Worm (Caenorhabditis elegans): Measurements from ENCODE around the gene F57B9.3.

F57B9.3 gene

DNA sequence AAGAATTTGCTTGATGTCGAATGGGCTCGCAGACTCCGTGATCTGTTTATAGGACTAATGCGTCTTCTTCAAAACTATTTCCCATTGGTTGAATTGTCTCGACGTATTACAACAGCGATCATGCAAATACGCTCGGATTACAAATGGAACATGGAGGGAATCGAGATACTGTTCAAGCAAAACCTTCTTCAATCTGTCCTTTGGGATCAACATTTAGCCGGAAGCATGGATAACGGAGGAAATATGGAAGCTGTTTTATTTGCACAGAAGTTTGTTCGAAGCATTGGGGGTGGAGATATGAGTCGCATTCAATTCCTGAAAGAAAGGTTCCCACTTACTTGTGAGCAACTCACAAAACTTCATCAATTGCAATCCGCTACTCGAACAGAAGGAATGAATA, 16.1 kb downstream of the F57B9.3 start:
- TF ChIP-seq bed-3 (GFP tag; optimal IDR thresholded peaks at IDR 0.05) (no peak), mab-5 (tag; optimal IDR thresholded peaks at IDR 0.05) (no peak), ces-1 (GFP tag; optimal IDR thresholded peaks at IDR 0.05) (no peak), unc-120 (tag; optimal IDR thresholded peaks at IDR 0.05; ENCODE audit: poor library complexity, severe bottlenecking) (no peak), ham-2 (GFP tag; optimal IDR thresholded peaks at IDR 0.05) (no peak), lin-32 (GFP tag; optimal IDR thresholded peaks at IDR 0.05) (no peak), sptf-1 (tag; optimal IDR thresholded peaks at IDR 0.05) (no peak), hlh-1 (tag; optimal IDR thresholded peaks at IDR 0.05) (no peak), ceh-39 (tag; optimal IDR thresholded peaks at IDR 0.05) (no peak), zip-8 (tag; optimal IDR thresholded peaks at IDR 0.05) (no peak), sem-2 (GFP tag; optimal IDR thresholded peaks at IDR 0.05) (no peak), snpc-4 (tag; optimal IDR thresholded peaks at IDR 0.05) (no peak), mep-1 (tag; optimal IDR thresholded peaks at IDR 0.05) (no peak), lin-13 (tag; optimal IDR thresholded peaks at IDR 0.05) (no peak), unc-62 (GFP tag; optimal IDR thresholded peaks at IDR 0.05) (no peak), nhr-2 (tag; optimal IDR thresholded peaks at IDR 0.05) (no peak), cnd-1 (tag; optimal IDR thresholded peaks at IDR 0.05) (no peak), ztf-11 (tag; optimal IDR thresholded peaks at IDR 0.05) (no peak)

DNA sequence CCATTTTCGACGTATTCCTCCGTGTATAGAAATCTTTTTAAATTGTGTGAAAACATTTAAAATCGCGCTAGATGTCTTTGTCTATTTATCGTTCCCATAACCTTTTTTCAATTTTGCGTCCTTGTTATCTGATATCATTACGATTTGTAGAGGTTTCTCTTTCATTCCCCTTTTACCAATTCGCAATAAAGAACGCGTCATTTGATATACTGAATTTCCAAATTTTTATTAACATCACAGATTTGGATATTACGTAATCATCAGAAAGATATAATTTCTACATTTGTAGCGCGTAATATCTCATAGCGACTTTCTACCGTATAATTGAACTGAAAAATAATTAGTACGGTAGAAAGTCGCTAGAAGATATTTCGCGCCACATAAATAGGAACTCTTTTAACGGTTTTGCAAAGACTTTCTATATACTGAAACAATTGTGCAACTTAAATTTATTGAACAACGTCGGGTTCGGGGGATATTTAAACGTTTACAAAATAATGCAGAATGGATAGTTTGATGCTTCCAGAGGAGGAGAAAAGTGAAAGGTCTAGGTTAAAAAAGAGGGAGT, 19.1 kb downstream of the F57B9.3 start:
- TF ChIP-seq unc-39 (tag; optimal IDR thresholded peaks at IDR 0.05) (no peak), zip-8 (tag; optimal IDR thresholded peaks at IDR 0.05) (peak; percentile 91)

DNA sequence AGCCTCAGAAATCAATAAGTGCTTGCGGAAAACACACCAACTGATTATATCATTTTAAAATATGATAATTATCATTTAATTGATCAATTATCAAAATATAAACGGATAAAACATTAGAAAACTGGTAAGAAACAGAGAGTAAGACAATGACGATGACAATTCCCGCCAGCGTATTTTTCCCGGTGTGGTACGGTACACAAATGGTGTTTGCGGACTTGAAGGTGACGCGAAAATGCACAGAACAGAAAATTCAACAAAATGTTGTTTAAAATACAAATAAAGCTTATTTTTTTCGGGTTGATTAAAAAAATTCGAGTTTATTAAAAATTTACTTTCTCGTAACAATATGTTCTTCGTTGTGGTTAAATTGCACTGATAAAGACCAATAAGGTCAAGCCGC, 21.5 kb downstream of the F57B9.3 start:
- peak; percentile 46 for TF ChIP-seq mep-1 (tag; optimal IDR thresholded peaks at IDR 0.05)
- TF ChIP-seq ham-2 (GFP tag; optimal IDR thresholded peaks at IDR 0.05), result no peak
- TF ChIP-seq lsy-2 (tag; optimal IDR thresholded peaks at IDR 0.05), result peak; percentile 97
- TF ChIP-seq elt-3 (tag; optimal IDR thresholded peaks at IDR 0.05), result no peak
- TF ChIP-seq sptf-1 (tag; optimal IDR thresholded peaks at IDR 0.05), result peak; percentile 18
- peak; percentile 31 for TF ChIP-seq ceh-43 (GFP tag; optimal IDR thresholded peaks at IDR 0.05)

DNA sequence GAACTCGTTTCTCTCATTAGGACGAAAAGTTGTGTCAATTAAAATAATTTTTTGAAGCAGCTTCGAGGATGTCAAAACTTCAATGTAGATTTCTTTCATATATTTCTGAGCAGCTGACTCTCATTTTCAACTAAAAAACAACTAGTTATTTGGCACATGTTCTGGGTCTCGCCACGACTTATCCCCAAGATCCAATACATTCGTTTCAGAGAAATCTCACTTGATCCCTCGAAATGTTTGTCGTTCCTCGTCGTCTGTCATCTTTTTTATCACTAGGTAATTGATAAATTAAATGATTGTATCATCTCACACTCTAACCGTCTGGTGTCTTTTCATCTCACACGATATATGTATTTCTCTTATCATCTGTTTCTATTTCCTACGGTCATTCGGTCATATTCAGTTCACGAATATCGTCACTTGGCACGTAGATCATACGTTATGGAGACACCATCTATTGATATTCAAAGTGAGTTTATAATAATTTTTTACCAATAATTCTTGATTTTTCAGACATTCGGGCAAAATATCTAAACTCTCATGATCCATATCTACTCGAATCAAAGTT, 22.4 kb downstream of the F57B9.3 start, which contains the start of the genes rpn-6.1 and F57B9.1:
Gene rpn-6.1, minus strand, starts transcription at position 65 of the 568 bp plus-strand sequence.
Gene F57B9.1, plus strand, starts transcription at position 154 of the 568 bp plus-strand sequence.
- TF ChIP-seq flh-1 (GFP tag; optimal IDR thresholded peaks at IDR 0.05) (no peak), hlh-1 (tag; optimal IDR thresholded peaks at IDR 0.05) (no peak), pha-4 (tag; optimal IDR thresholded peaks at IDR 0.05) (no peak), nhr-2 (tag; optimal IDR thresholded peaks at IDR 0.05) (no peak), lsy-2 (tag; optimal IDR thresholded peaks at IDR 0.05) (peak; percentile 12), ceh-39 (tag; optimal IDR thresholded peaks at IDR 0.05) (no peak), drap-1 (GFP tag; optimal IDR thresholded peaks at IDR 0.05) (no peak), tbx-8 (GFP tag; optimal IDR thresholded peaks at IDR 0.05) (no peak), unc-62 (GFP tag; optimal IDR thresholded peaks at IDR 0.05) (peak; percentile 7), unc-39 (tag; optimal IDR thresholded peaks at IDR 0.05) (no peak), M03D4.4 (tag; optimal IDR thresholded peaks at IDR 0.05) (no peak), blmp-1 (tag; optimal IDR thresholded peaks at IDR 0.05) (no peak), elt-3 (tag; optimal IDR thresholded peaks at IDR 0.05) (peak; percentile 44), lin-13 (tag; optimal IDR thresholded peaks at IDR 0.05) (no peak), nhr-12 (tag; optimal IDR thresholded peaks at IDR 0.05) (no peak)

DNA sequence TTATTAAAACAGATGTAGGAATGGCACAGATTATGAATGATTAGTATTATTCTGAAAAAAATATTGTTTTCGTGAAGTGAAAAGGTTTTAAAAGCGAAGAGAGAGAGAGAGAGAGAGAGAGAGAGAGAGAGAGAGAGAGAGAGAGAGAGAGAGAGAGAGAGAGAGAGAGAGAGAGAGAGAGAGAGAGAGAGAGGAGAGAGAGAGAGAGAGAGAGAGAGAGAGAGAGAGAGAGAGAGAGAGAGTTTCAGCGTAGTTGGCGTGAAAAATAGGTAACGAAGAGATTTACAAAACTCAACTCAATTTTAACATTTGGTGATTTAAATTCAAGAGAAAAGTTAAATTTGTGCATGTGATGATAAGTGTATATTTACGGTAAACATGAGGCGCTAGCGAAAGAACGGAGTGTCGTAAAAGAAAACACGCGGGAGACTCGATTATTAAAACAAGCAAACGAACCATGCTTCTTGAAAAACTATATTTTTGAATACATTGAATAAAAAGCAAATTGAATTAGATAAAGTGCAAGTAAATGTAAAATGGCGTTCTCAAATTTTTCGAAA, 28.5 kb downstream of the F57B9.3 start, which contains the start of gene panl-2:
Gene panl-2, minus strand, starts transcription at position 51 of the 560 bp plus-strand sequence.
- TF ChIP-seq nhr-237 (tag; optimal IDR thresholded peaks at IDR 0.05) (peak; percentile 32), ces-1 (GFP tag; optimal IDR thresholded peaks at IDR 0.05) (peak; percentile 34), mep-1 (tag; optimal IDR thresholded peaks at IDR 0.05) (no peak), lsy-2 (tag; optimal IDR thresholded peaks at IDR 0.05) (peak; percentile 65)
